Worm (Caenorhabditis elegans) whole organism, dauer: Measurements from ENCODE around the gene T25F10.1.

Experiments used
- unc-62 ChIP-seq: sonication (generic microtip); optimal IDR thresholded peaks from 2 replicates; lab custom pipeline; 2017; ENCODE audit warnings: missing biosample characterization, missing genetic modification reagents, missing genetic modification characterization

Gene T25F10.1

ce11 chrV:6773735-6774134, 5.4 kb downstream of the T25F10.1 start, which contains the start of gene ZC404.16:
Gene ZC404.16 (minus strand): TSS chrV:6773835.
- no peak for TF ChIP-seq unc-62

ce11 chrV:6775708-6776107, 7.4 kb downstream of the T25F10.1 start, which contains the start of gene srh-28:
Gene srh-28 (minus strand): TSS chrV:6775808.
- no peak for TF ChIP-seq unc-62

DNA sequence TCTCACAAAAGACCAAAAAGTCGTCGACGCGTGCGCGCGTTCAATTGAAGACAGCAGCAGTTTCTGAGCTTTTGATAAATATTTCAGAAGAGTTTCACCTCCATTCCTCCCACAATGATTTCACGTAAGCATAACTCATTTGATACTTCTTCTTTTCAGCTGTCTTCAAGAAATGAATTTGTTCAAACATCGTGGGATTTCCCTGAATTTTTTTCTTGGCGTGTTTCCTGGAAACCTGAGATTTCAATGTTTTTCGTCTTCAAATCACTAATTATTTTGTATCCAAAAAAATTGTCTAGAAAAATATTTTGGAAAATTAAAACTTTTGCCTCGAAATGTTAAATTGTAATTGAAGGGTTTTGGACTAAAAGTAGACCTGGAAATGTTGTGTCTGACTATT, 10.2 kb downstream of the T25F10.1 start:
- no peak for TF ChIP-seq unc-62

- TF ChIP-seq unc-62 = no peak
Observed at ce11 chrV:6780166-6780565, 11.9 kb downstream of the T25F10.1 start, which contains the start of gene ZC404.15. Gene ZC404.15 (plus strand): TSS chrV:6780466.

- no peak for TF ChIP-seq unc-62
Observed at ce11 chrV:6780676-6781075, 12.4 kb downstream of the T25F10.1 start.

DNA sequence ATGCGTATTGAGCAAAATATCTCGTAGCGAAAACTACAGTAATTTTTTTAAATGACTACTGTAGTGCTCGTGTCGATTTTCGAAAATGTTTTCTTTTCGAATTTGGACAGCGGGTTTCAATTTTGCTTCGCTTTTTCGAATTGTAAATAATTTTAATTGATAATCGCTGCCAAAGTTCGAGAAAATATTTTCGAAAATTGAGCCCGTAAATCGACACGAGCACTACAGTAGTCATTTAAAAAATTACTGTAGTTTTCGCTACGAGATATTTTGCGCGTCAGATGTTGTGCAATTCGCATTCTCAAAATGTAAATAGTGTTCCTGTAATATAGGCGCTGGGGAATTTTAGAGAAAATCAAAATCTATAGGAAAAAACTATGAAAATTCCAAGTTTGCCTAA, 14.0 kb downstream of the T25F10.1 start:
- no peak for TF ChIP-seq unc-62

ce11 chrV:6783044-6783625, 14.8 kb downstream of the T25F10.1 start:
- TF ChIP-seq unc-62 = no peak

ce11 chrV:6784853-6785492, 16.7 kb downstream of the T25F10.1 start, which contains the start of the genes spn-4 and spe-39:
Gene spn-4 (minus strand): TSS chrV:6784903.
Gene spe-39 (plus strand): TSS chrV:6785451.
- no peak for TF ChIP-seq unc-62

DNA sequence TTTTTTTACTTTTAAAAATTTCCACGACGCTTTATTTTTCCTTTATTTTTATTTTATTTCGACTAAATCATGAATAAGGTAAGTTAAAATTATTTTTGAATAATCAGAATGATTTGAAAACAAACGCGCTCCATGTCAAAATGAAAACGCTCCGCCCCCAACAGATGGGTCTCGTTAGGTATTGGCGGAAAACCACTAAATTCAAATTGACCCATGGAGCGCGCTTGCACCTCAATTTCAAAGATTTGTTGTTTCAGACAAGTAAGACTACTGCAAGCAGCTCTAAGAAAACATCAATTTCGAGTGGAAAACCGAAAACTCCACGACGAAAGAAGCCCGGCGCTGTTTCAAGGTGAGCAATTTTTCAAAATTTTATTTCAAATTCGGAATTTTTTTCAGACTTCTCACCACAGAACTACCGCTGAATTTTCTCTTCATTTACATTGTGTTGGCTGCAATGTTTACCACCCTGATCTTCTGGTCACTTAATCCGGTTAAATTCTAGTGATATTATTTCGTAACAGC, 19.7 kb downstream of the T25F10.1 start, which contains the start of gene ZC404.2:
Gene ZC404.2, plus strand, starts transcription at position 47 of the 525 bp plus-strand sequence.
- no peak for TF ChIP-seq unc-62

ce11 chrV:6792565-6792964, 24.3 kb downstream of the T25F10.1 start, which contains the start of gene gck-2:
Gene gck-2 (minus strand): TSS chrV:6792665.
- no peak for TF ChIP-seq unc-62

- TF ChIP-seq unc-62 = no peak
Observed at ce11 chrV:6792973-6793372, 24.7 kb downstream of the T25F10.1 start.

DNA sequence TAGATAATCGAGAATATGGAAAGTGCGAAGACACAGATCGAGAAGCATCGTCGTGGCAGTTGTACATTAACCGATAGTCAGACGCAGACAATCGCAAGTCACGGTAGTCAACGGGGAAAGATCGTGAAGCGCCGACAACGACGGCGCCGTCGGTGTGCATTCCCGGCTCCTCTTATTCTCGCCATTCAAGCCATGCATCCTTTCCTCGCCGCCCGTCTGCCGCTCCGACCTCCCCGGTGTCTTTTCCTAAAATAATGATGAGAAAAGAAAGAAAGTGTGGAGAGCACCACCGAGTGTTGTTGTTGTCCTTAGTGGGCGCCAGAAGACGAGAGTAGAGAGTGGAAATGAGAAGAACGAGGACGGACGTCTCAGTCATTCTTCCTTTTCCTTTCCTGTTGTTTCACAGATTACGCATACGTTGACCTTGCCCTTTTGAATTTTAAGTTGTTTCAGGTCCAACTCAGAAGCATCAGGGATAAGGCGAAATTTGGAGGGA, 25.5 kb downstream of the T25F10.1 start, which contains the start of gene ZC404.1:
Gene ZC404.1, plus strand, starts transcription at position 446 of the 496 bp plus-strand sequence.
- no peak for TF ChIP-seq unc-62

ce11 chrV:6796264-6796663, 28.0 kb downstream of the T25F10.1 start:
- no peak for TF ChIP-seq unc-62

DNA sequence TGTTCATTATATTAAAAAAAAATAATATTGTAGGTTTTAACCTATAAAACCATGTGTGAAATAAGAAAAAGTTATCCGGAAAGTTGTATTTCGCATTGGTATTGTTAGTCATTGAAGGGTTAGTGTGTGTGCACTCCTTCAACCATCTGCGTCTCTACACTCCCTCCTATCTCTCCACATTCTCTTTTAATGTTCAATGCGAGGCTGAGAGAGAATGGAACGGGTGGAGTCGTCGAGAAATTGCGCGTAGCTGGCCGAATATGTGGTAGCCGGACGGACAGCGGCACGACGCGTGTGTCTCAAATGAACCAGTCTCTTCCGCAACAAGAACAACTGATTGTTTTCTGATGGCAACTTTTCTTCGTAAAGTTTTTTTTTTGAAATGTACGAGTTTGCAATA, 28.6 kb downstream of the T25F10.1 start:
- no peak for TF ChIP-seq unc-62

- TF ChIP-seq unc-62 = no peak
Observed at ce11 chrV:6799564-6799963, 31.3 kb downstream of the T25F10.1 start, which contains the start of gene dmsr-9. Gene dmsr-9 (minus strand): TSS chrV:6799664.

- TF ChIP-seq unc-62 = no peak
Observed at ce11 chrV:6801850-6802249, 33.5 kb downstream of the T25F10.1 start, which contains the start of gene dmsr-10. Gene dmsr-10 (minus strand): TSS chrV:6801950.

- TF ChIP-seq unc-62 = no peak
Observed at ce11 chrV:6803992-6804391, 35.7 kb downstream of the T25F10.1 start, which contains the start of gene dmsr-11. Gene dmsr-11 (minus strand): TSS chrV:6804092.
